Fruit fly (Drosophila melanogaster) whole organism, embryonic: ENCODE results near the gene Pdxk.
A peak's percentile ranks its signal among the peaks of the same experiment; 100 is the strongest.

Source experiments
- Asciz ChIP-seq: fragments of 200-800 bp; sonication (Bioruptor generic); optimal IDR thresholded peaks from 2 replicates; lab custom pipeline; 2017; ENCODE audit warnings: missing biosample characterization, mild to moderate bottlenecking, missing genetic modification characterization, missing genetic modification reagents
- CG10147 ChIP-seq: fragments of 200-800 bp; sonication (Bioruptor generic); optimal IDR thresholded peaks from 2 replicates; lab custom pipeline; 2019; ENCODE audit warnings: missing biosample characterization, mild to moderate bottlenecking, missing genetic modification characterization, moderate library complexity
- CG1024 ChIP-seq: fragments of 200-800 bp; sonication (Bioruptor generic); IDR thresholded peaks from 2 replicates; pipeline ENCODE4 v1.3.6; 2022; ENCODE audit warnings: missing biosample characterization, missing genetic modification characterization
- CG10431 ChIP-seq: fragments of 200-800 bp; sonication (Bioruptor generic); optimal IDR thresholded peaks from 3 replicates; lab custom pipeline; 2018; ENCODE audit warnings: missing biosample characterization, mild to moderate bottlenecking, missing genetic modification characterization
- CG11504 ChIP-seq: fragments of 200-800 bp; sonication (Bioruptor generic); optimal IDR thresholded peaks from 3 replicates; lab custom pipeline; 2019; ENCODE audit warnings: missing biosample characterization, mild to moderate bottlenecking, missing genetic modification characterization, moderate library complexity
- CG12071 ChIP-seq: fragments of 200-800 bp; sonication (Bioruptor generic); optimal IDR thresholded peaks from 3 replicates; lab custom pipeline; 2018; ENCODE audit warnings: missing biosample characterization, mild to moderate bottlenecking, missing genetic modification characterization
- CG13624 ChIP-seq: fragments of 200-800 bp; sonication (Bioruptor generic); optimal IDR thresholded peaks from 2 replicates; lab custom pipeline; 2016; ENCODE audit warnings: missing biosample characterization, missing genetic modification characterization
- CG17612 ChIP-seq: fragments of 200-800 bp; sonication (Bioruptor generic); IDR thresholded peaks from 2 replicates; pipeline ENCODE4 v1.3.6; 2022; ENCODE audit warnings: missing biosample characterization, missing genetic modification characterization
- CG1832 ChIP-seq: fragments of 200-800 bp; sonication (Bioruptor generic); optimal IDR thresholded peaks from 2 replicates; lab custom pipeline; 2017; ENCODE audit warnings: missing biosample characterization, mild to moderate bottlenecking, missing genetic modification characterization, inconsistent platforms
- CG2120 ChIP-seq: fragments of 200-800 bp; sonication (Bioruptor generic); optimal IDR thresholded peaks from 3 replicates; lab custom pipeline; 2016; ENCODE audit warnings: missing biosample characterization, missing genetic modification characterization
- CG3065 ChIP-seq: fragments of 200-800 bp; sonication (Bioruptor generic); optimal IDR thresholded peaks from 2 replicates; lab custom pipeline; 2016; ENCODE audit warnings: missing biosample characterization, missing genetic modification characterization
- CG3726 ChIP-seq: fragments of 200-800 bp; sonication (Bioruptor generic); IDR thresholded peaks from 3 replicates; pipeline ENCODE4, ENCODE4 v1.3.6; 2022; ENCODE audit warnings: missing biosample characterization, missing genetic modification characterization
- CG4707 ChIP-seq: fragments of 200-800 bp; sonication (Bioruptor generic); optimal IDR thresholded peaks from 2 replicates; lab custom pipeline; 2018; ENCODE audit warnings: missing biosample characterization, mild to moderate bottlenecking, missing genetic modification characterization, moderate library complexity
- CG4820 ChIP-seq: fragments of 200-800 bp; sonication (Bioruptor generic); optimal IDR thresholded peaks from 3 replicates; lab custom pipeline; 2016; ENCODE audit warnings: missing biosample characterization, missing genetic modification characterization
- CG7839 ChIP-seq: fragments of 200-800 bp; sonication (Bioruptor generic); optimal IDR thresholded peaks from 3 replicates; lab custom pipeline; 2018; ENCODE audit warnings: missing biosample characterization, mild to moderate bottlenecking, missing genetic modification characterization, moderate library complexity
- CG9727 ChIP-seq: fragments of 200-800 bp; sonication (Bioruptor generic); optimal IDR thresholded peaks from 3 replicates; lab custom pipeline; 2017; ENCODE audit warnings: missing biosample characterization, mild to moderate bottlenecking, missing genetic modification characterization
- CG9932 ChIP-seq: fragments of 200-800 bp; sonication (Bioruptor generic); IDR thresholded peaks from 2 replicates; pipeline ENCODE4 v1.3.6; 2022; ENCODE audit warnings: missing biosample characterization, missing genetic modification characterization
- D19A ChIP-seq: fragments of 200-800 bp; optimal IDR thresholded peaks from 3 replicates; lab custom pipeline; 2019; ENCODE audit warnings: missing biosample characterization, mild to moderate bottlenecking, missing genetic modification characterization, moderate library complexity
- Drgx ChIP-seq: fragments of 200-800 bp; sonication (Bioruptor generic); IDR thresholded peaks from 2 replicates; pipeline ENCODE4 v1.3.6; 2022; ENCODE audit warnings: missing biosample characterization, missing genetic modification characterization
- Gsc ChIP-seq: fragments of 200-800 bp; sonication (Bioruptor generic); IDR thresholded peaks from 2 replicates; pipeline ENCODE4 v1.3.6; 2022; ENCODE audit warnings: missing biosample characterization, missing genetic modification characterization
- HmgD ChIP-seq: fragments of 200-800 bp; sonication (Bioruptor generic); optimal IDR thresholded peaks from 3 replicates; lab custom pipeline; 2016; ENCODE audit warnings: missing biosample characterization, missing genetic modification characterization
- Jarid2 ChIP-seq: fragments of 200-800 bp; sonication (Bioruptor generic); optimal IDR thresholded peaks from 3 replicates; lab custom pipeline; 2017; ENCODE audit warnings: mild to moderate bottlenecking, missing biosample characterization, missing genetic modification reagents, missing genetic modification characterization
- Med ChIP-seq: fragments of 200-800 bp; sonication (Bioruptor generic); peaks from one replicate; lab custom pipeline; 2016; ENCODE audit warnings: missing biosample characterization, missing genetic modification characterization, mild to moderate bottlenecking, inconsistent platforms, moderate library complexity
- Rfx ChIP-seq: fragments of 200-800 bp; sonication (Bioruptor generic); IDR thresholded peaks from 2 replicates; pipeline ENCODE4 v1.3.6; 2022; ENCODE audit warnings: missing biosample characterization, missing genetic modification characterization
- Spps ChIP-seq: fragments of 200-800 bp; sonication (Bioruptor generic); optimal IDR thresholded peaks from 2 replicates; lab custom pipeline; 2018; ENCODE audit warnings: missing biosample characterization, mild to moderate bottlenecking, missing genetic modification characterization
- Trl ChIP-seq, 3 experiments: fragments of >200 bp in 2 of 3; fragments of 200-800 bp in 1 of 3; sonication (Bioruptor generic) in 1 of 3; optimal IDR thresholded peaks; 2 replicates in 1 of 3; 3 replicates in 2 of 3; lab custom pipeline; 2016 to 2017; ENCODE audit warnings: missing biosample characterization in 1 of 3, missing genetic modification characterization in 1 of 3
- ab ChIP-seq: fragments of 200-800 bp; sonication (Bioruptor generic); optimal IDR thresholded peaks from 2 replicates; lab custom pipeline; 2016; ENCODE audit warnings: missing biosample characterization, missing genetic modification characterization
- ash1 ChIP-seq: fragments of 200-800 bp; sonication (Bioruptor generic); optimal IDR thresholded peaks from 2 replicates; lab custom pipeline; 2018; ENCODE audit warnings: missing biosample characterization, mild to moderate bottlenecking, missing genetic modification characterization
- bab2 ChIP-seq: fragments of 200-800 bp; sonication (Bioruptor generic); optimal IDR thresholded peaks from 2 replicates; lab custom pipeline; 2016; ENCODE audit warnings: missing biosample characterization, missing genetic modification characterization
- ci ChIP-seq: fragments of 200-800 bp; sonication (Bioruptor generic); IDR thresholded peaks from 3 replicates; pipeline ENCODE4 v1.3.6; 2022; ENCODE audit warnings: missing biosample characterization, missing genetic modification characterization
- crc ChIP-seq: fragments of 200-800 bp; sonication (Bioruptor generic); optimal IDR thresholded peaks from 2 replicates; lab custom pipeline; 2016; ENCODE audit warnings: missing biosample characterization, missing genetic modification characterization
- dimm ChIP-seq: fragments of 200-800 bp; sonication (Bioruptor generic); IDR thresholded peaks from 2 replicates; pipeline ENCODE4 v1.3.6; 2022; ENCODE audit warnings: missing biosample characterization, missing genetic modification characterization
- dpn ChIP-seq, 2 experiments: fragments of 200-800 bp; sonication (Bioruptor generic); optimal IDR thresholded peaks; 3 replicates each; lab custom pipeline; 2016; ENCODE audit warnings: missing biosample characterization in 2 of 2, missing genetic modification characterization in 2 of 2
- dysf ChIP-seq: fragments of 200-800 bp; sonication (Bioruptor generic); IDR thresholded peaks from 3 replicates; pipeline ENCODE4 v1.3.6; 2022; ENCODE audit warnings: missing biosample characterization, missing genetic modification characterization
- fd64A ChIP-seq: fragments of 200-800 bp; sonication (Bioruptor generic); optimal IDR thresholded peaks from 3 replicates; lab custom pipeline; 2018; ENCODE audit warnings: missing biosample characterization, mild to moderate bottlenecking, missing genetic modification characterization
- fru ChIP-seq: fragments of >200 bp; optimal IDR thresholded peaks from 2 replicates; lab custom pipeline; 2017
- gcm2 ChIP-seq: fragments of 200-800 bp; sonication (Bioruptor generic); optimal IDR thresholded peaks from 2 replicates; lab custom pipeline; 2016; ENCODE audit warnings: missing biosample characterization, missing genetic modification characterization
- grau ChIP-seq: fragments of 200-800 bp; optimal IDR thresholded peaks from 3 replicates; lab custom pipeline; 2019; ENCODE audit warnings: missing biosample characterization, mild to moderate bottlenecking, missing genetic modification characterization, moderate library complexity
- hkb ChIP-seq, 2 experiments: fragments of 200-800 bp in 1 of 2; fragments of >200 bp in 1 of 2; sonication (Bioruptor generic) in 1 of 2; IDR thresholded peaks in 1 of 2; optimal IDR thresholded peaks in 1 of 2; 2 replicates each; pipeline versions ENCODE4 v1.3.6 to Lab custom; 2017 to 2022; ENCODE audit warnings: missing biosample characterization in 1 of 2, missing genetic modification characterization in 1 of 2
- jing ChIP-seq: fragments of 200-800 bp; sonication (Bioruptor generic); optimal IDR thresholded peaks from 2 replicates; lab custom pipeline; 2018; ENCODE audit warnings: missing biosample characterization, mild to moderate bottlenecking, missing genetic modification characterization
- lilli ChIP-seq: fragments of 200-800 bp; sonication (Bioruptor generic); optimal IDR thresholded peaks from 3 replicates; lab custom pipeline; 2016; ENCODE audit warnings: missing biosample characterization, missing genetic modification characterization
- pum ChIP-seq: fragments of 200-800 bp; sonication (Bioruptor generic); optimal IDR thresholded peaks from 2 replicates; lab custom pipeline; 2016; ENCODE audit warnings: missing biosample characterization, missing genetic modification characterization
- ranshi ChIP-seq: fragments of 200-800 bp; sonication (Bioruptor generic); IDR thresholded peaks from 2 replicates; pipeline ENCODE4 v1.3.6; 2022; ENCODE audit warnings: missing biosample characterization, missing genetic modification characterization
- row ChIP-seq: fragments of 200-800 bp; sonication (Bioruptor generic); IDR thresholded peaks from 3 replicates; pipeline ENCODE4 v1.3.6; 2022; ENCODE audit warnings: missing biosample characterization, missing genetic modification characterization
- sens ChIP-seq: fragments of 200-800 bp; sonication (Bioruptor generic); peaks from one replicate; lab custom pipeline; 2016; ENCODE audit warnings: missing biosample characterization, missing genetic modification characterization
- sens-2 ChIP-seq: fragments of 200-800 bp; sonication (Bioruptor generic); IDR thresholded peaks from 2 replicates; pipeline ENCODE4 v1.3.6; 2022; ENCODE audit warnings: missing biosample characterization, missing genetic modification characterization
- sim ChIP-seq: fragments of 200-800 bp; sonication (Bioruptor generic); IDR thresholded peaks from 2 replicates; pipeline ENCODE4 v1.3.6; 2022; ENCODE audit warnings: missing biosample characterization, missing genetic modification characterization
- slbo ChIP-seq: fragments of 200-800 bp; sonication (Bioruptor generic); IDR thresholded peaks from 2 replicates; pipeline ENCODE4 v1.3.6; 2022; ENCODE audit warnings: missing biosample characterization, missing genetic modification characterization
- tup ChIP-seq: fragments of 200-800 bp; sonication (Bioruptor generic); optimal IDR thresholded peaks from 2 replicates; lab custom pipeline; 2016; ENCODE audit warnings: missing biosample characterization, mild to moderate bottlenecking, missing genetic modification characterization, moderate library complexity
- vvl ChIP-seq: fragments of 200-800 bp; sonication (Bioruptor generic); IDR thresholded peaks from 2 replicates; pipeline ENCODE4 v1.3.6; 2022; ENCODE audit warnings: missing biosample characterization, missing genetic modification characterization
- yki ChIP-seq: fragments of >200 bp; optimal IDR thresholded peaks from 3 replicates; lab custom pipeline; 2018

The Pdxk gene

DNA sequence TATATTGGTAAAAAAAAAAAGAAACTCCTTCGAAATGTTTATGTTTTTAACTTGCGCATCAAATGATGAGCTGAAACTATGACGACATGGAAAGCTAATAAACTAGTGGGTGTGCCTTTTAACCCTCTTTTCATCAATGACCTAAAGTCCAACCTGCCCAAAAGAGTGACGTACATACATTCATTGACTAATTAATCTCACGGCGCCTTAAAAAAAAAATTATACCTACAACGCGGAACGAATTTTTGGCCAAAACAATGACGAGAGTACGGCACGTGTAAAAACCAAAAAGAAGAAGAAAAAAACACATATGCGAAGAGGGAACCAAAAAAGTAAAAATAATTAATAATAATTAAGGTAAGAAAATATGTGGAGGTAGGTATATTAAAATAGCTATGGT lies 21.6 kb upstream of the Pdxk start, which contains the start of gene PGRP-LC:
TSS of gene PGRP-LC (plus strand) at position 301 of the 400 bp plus-strand sequence.
- TF ChIP-seq CG1832 (GFP tag; lab: Kevin White, UChicago) (no peak), Spps (tag; lab: Kevin White, UChicago) (no peak), HmgD (no peak), jing (GFP tag; lab: Kevin White, UChicago) (no peak), CG3065 (GFP tag; lab: Kevin White, UChicago) (no peak), CG13624 (GFP tag; lab: Kevin White, UChicago) (no peak), CG10431 (GFP tag; lab: Kevin White, UChicago) (no peak), bab2 (GFP tag; lab: Kevin White, UChicago) (no peak), CG4707 (GFP tag; lab: Kevin White, UChicago) (no peak), CG4820 (GFP tag; lab: Kevin White, UChicago) (no peak), sim (GFP tag; lab: Robert Waterston, UW) (no peak), CG12071 (no peak), dpn (GFP tag; optimal IDR thresholded peaks at IDR 0.05; lab: Kevin White, UChicago) (no peak), ash1 (GFP tag; lab: Kevin White, UChicago) (no peak)

DNA sequence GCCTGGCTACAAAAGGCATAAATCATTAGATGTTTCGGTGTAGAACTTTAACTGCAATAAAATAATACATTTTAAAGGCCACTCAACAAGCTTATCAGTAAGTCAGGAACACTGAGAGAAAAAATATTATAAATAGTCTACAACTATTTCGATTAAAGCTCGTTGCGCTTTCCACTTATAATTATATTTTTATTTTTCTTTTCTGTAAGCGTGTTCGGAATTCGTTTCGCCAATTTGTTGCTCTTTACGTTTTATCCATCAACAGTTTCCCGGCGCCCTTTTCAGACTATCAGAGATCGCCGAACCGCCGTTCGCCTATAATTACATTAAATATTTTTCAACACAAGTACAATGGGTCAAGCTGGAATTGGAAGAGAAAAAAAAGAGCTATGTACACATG lies 21.1 kb upstream of the Pdxk start:
- no peak for TF ChIP-seq CG9727 (GFP tag; lab: Kevin White, UChicago)
- peak; percentile 2 for TF ChIP-seq CG11504 (tag; lab: Kevin White, UChicago)
- peak; percentile 21 for TF ChIP-seq D19A (tag; lab: Kevin White, UChicago)
- TF ChIP-seq slbo (GFP tag; lab: Robert Waterston, UW), result peak; percentile 43
- TF ChIP-seq CG17612, result no peak
- TF ChIP-seq sens, result peak; percentile 70
- peak; percentile 7; the same call in 1 of the 3 replicates for TF ChIP-seq dysf
- 0 out of 2 replicates have a peak, but pooled peaks have one; percentile 25 for TF ChIP-seq Rfx (GFP tag; lab: Robert Waterston, UW)
- TF ChIP-seq Trl (optimal IDR thresholded peaks at IDR 0.05; lab: Kevin White, UChicago), result no peak
- no peak for TF ChIP-seq Trl (GFP tag; optimal IDR thresholded peaks at IDR 0.05; lab: Kevin White, UChicago)
- peak; percentile 24 for TF ChIP-seq lilli (GFP tag; lab: Kevin White, UChicago)
- peak; percentile 56 for TF ChIP-seq row (GFP tag; lab: Robert Waterston, UW)
- TF ChIP-seq CG7839 (tag; lab: Kevin White, UChicago), result peak; percentile 37
- TF ChIP-seq grau, result peak; percentile 7
- TF ChIP-seq Med, result peak; percentile 79
- TF ChIP-seq hkb (optimal IDR thresholded peaks at IDR 0.05; lab: Kevin White, UChicago), result no peak
- peak; percentile 39 for TF ChIP-seq hkb (GFP tag; IDR thresholded peaks at IDR 0.05; lab: Robert Waterston, UW)
- no peak for TF ChIP-seq CG13624 (GFP tag; lab: Kevin White, UChicago)
- TF ChIP-seq Asciz, result no peak
- peak; percentile 21 for TF ChIP-seq CG2120 (GFP tag; lab: Kevin White, UChicago)
- no peak for TF ChIP-seq sens-2 (GFP tag; lab: Robert Waterston, UW)
- TF ChIP-seq CG9932, result peak; percentile 26; the same call in 1 of the 2 replicates

DNA sequence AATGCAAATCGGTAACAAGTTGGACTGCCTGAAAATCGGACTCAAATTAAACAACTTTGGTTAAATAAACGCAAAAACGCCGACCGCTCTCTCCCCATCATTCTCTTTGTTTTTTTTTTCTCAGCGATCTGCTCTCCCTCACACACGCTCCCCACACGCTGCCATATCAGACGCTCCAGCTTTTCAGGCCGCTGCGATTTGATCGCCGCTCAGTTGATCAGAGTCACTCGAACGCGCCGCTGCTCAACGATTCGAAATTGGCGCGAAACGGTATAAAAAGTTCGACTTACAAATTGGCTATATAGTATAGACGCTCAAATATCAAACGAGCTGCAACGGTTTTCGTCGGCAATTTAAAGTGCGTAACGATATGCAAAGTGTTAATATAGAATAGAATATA lies 19.9 kb upstream of the Pdxk start:
- no peak for TF ChIP-seq crc (GFP tag; lab: Kevin White, UChicago)
- TF ChIP-seq Gsc (GFP tag; lab: Robert Waterston, UW), result no peak
- TF ChIP-seq fru (lab: Kevin White, UChicago), result no peak
- peak; percentile 46 for TF ChIP-seq Jarid2 (GFP tag; lab: Kevin White, UChicago)
- no peak for TF ChIP-seq ranshi
- TF ChIP-seq dimm (GFP tag; lab: Robert Waterston, UW), result no peak
- no peak for TF ChIP-seq tup (GFP tag; lab: Kevin White, UChicago)
- no peak for TF ChIP-seq yki
- no peak for TF ChIP-seq CG3726 (GFP tag; lab: Robert Waterston, UW)
- no peak for TF ChIP-seq CG1024 (GFP tag; lab: Robert Waterston, UW)
- TF ChIP-seq gcm2 (GFP tag; lab: Kevin White, UChicago), result no peak
- 0 out of 2 replicates have a peak, but pooled peaks have one; percentile 28 for TF ChIP-seq Drgx
- TF ChIP-seq vvl (GFP tag; lab: Robert Waterston, UW), result peak; percentile 47; the same call in 1 of the 2 replicates
- no peak for TF ChIP-seq pum (GFP tag; lab: Kevin White, UChicago)
- TF ChIP-seq ci (GFP tag; lab: Robert Waterston, UW), result peak; percentile 18; the same call in 1 of the 3 replicates
- TF ChIP-seq CG10147 (GFP tag; lab: Kevin White, UChicago), result no peak
- no peak for TF ChIP-seq ab
- TF ChIP-seq fd64A, result no peak
